Fruit fly (Drosophila melanogaster) whole organism, prepupa: ENCODE data around the gene CG43901.

ENCODE experiments used
- CG1621 ChIP-seq: fragments of 200-800 bp; sonication (Bioruptor generic); optimal IDR thresholded peaks from 3 replicates; lab custom pipeline; 2018; ENCODE audit warnings: missing biosample characterization, mild to moderate bottlenecking, missing genetic modification characterization
- CG31627 ChIP-seq: fragments of 200-800 bp; sonication (Bioruptor generic); optimal IDR thresholded peaks from 3 replicates; lab custom pipeline; 2016; ENCODE audit warnings: missing biosample characterization, missing genetic modification characterization
- CG7368 ChIP-seq: fragments of 200-800 bp; sonication (Bioruptor generic); optimal IDR thresholded peaks from 3 replicates; lab custom pipeline; 2016; ENCODE audit warnings: missing biosample characterization, missing genetic modification characterization
- CG9139 ChIP-seq: fragments of 200-800 bp; sonication (Bioruptor generic); optimal IDR thresholded peaks from 3 replicates; lab custom pipeline; 2017; ENCODE audit warnings: missing biosample characterization, mild to moderate bottlenecking, missing genetic modification characterization
- Eip93F ChIP-seq: fragments of 200-800 bp; sonication (Bioruptor generic); optimal IDR thresholded peaks from 2 replicates; lab custom pipeline; 2016; ENCODE audit warnings: missing biosample characterization, mild to moderate bottlenecking, missing genetic modification characterization
- OdsH ChIP-seq: fragments of 200-800 bp; sonication (Bioruptor generic); optimal IDR thresholded peaks from 3 replicates; lab custom pipeline; 2016; ENCODE audit warnings: missing biosample characterization, missing genetic modification characterization
- Sox102F ChIP-seq: fragments of 200-800 bp; sonication (Bioruptor generic); optimal IDR thresholded peaks from 2 replicates; lab custom pipeline; 2016; ENCODE audit warnings: missing biosample characterization, mild to moderate bottlenecking, missing genetic modification characterization
- Sox15 ChIP-seq: fragments of 200-800 bp; sonication (Bioruptor generic); optimal IDR thresholded peaks from 3 replicates; lab custom pipeline; 2016; ENCODE audit warnings: missing biosample characterization, missing genetic modification characterization
- dac ChIP-seq: fragments of 200-800 bp; sonication (Bioruptor generic); optimal IDR thresholded peaks from 2 replicates; lab custom pipeline; 2017; ENCODE audit warnings: missing biosample characterization, mild to moderate bottlenecking, missing genetic modification characterization
- fd59A ChIP-seq: fragments of 200-800 bp; sonication (Bioruptor generic); optimal IDR thresholded peaks from 2 replicates; lab custom pipeline; 2017; ENCODE audit warnings: missing biosample characterization, mild to moderate bottlenecking, missing genetic modification characterization, missing genetic modification reagents
- net ChIP-seq: fragments of 200-800 bp; sonication (Bioruptor generic); optimal IDR thresholded peaks from 3 replicates; lab custom pipeline; 2016; ENCODE audit warnings: missing biosample characterization, missing genetic modification characterization
- pdm3 ChIP-seq: fragments of 200-800 bp; sonication (Bioruptor generic); optimal IDR thresholded peaks from 3 replicates; lab custom pipeline; 2016; ENCODE audit warnings: missing biosample characterization, missing genetic modification characterization
- salr ChIP-seq, 2 experiments: fragments of 200-800 bp; sonication (Bioruptor generic); optimal IDR thresholded peaks; 3 replicates each; lab custom pipeline; 2016 to 2018; ENCODE audit warnings: missing biosample characterization in 2 of 2, missing genetic modification characterization in 2 of 2, mild to moderate bottlenecking in 1 of 2
- topi ChIP-seq: fragments of 200-800 bp; sonication (Bioruptor generic); optimal IDR thresholded peaks from 3 replicates; lab custom pipeline; 2016; ENCODE audit warnings: missing biosample characterization, missing genetic modification characterization

dm6 chrX:10932300-10932699, 26.7 kb downstream of the CG43901 start:
- TF ChIP-seq topi (GFP tag; lab: Kevin White, UChicago) (no peak), CG1621 (tag; lab: Kevin White, UChicago) (peak; percentile 31), dac (GFP tag; lab: Kevin White, UChicago) (no peak), net (GFP tag; lab: Kevin White, UChicago) (no peak), CG7368 (GFP tag; lab: Kevin White, UChicago) (no peak), OdsH (no peak), salr (GFP tag; optimal IDR thresholded peaks at IDR 0.05; lab: Kevin White, UChicago) (no peak), Eip93F (no peak), fd59A (GFP tag; lab: Kevin White, UChicago) (no peak), CG9139 (peak; percentile 62), CG31627 (GFP tag; lab: Kevin White, UChicago) (no peak), pdm3 (no peak), Sox102F (peak; percentile 0), Sox15 (GFP tag; lab: Kevin White, UChicago) (no peak)
